Worm (Caenorhabditis elegans): Measurements from ENCODE around the gene pqn-8.

DNA sequence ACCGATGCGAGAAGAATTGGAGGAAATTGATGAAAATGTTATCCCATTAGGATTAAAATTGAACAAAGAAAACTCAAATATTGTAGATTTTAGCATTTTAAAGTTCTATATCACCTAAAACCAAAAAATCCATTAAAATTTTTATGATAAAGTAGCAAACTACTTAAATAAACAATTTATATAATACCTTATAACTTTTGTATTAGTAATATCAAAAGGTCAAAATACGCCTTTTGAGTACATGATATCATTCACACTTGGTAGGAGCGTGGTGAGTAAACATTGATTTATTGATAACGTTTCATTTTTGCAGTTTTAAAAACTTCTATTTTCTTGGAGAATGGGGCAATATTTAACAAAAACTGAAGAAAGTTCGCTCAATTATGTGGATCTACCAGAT, 3.3 kb upstream of the pqn-8 start, which contains the start of gene C05B5.5:
- TF ChIP-seq unc-62 (GFP tag; optimal IDR thresholded peaks at IDR 0.05) (no peak), C17E4.6 (GFP tag; IDR thresholded peaks at IDR 0.05) (no peak), nhr-179 (tag; optimal IDR thresholded peaks at IDR 0.05) (no peak), mxl-1 (tag; optimal IDR thresholded peaks at IDR 0.05) (no peak), B0261.1 (tag; optimal IDR thresholded peaks at IDR 0.05) (no peak), Y56A3A.18 (GFP tag; IDR thresholded peaks at IDR 0.05) (no peak), chd-7 (tag; optimal IDR thresholded peaks at IDR 0.05) (no peak), snpc-3.4 (tag; optimal IDR thresholded peaks at IDR 0.05) (no peak), F57C9.4 (tag; optimal IDR thresholded peaks at IDR 0.05) (no peak), F57A8.1 (GFP tag; optimal IDR thresholded peaks at IDR 0.05) (no peak)

All from whole organism, young adult.